In the genomic region with DNA sequence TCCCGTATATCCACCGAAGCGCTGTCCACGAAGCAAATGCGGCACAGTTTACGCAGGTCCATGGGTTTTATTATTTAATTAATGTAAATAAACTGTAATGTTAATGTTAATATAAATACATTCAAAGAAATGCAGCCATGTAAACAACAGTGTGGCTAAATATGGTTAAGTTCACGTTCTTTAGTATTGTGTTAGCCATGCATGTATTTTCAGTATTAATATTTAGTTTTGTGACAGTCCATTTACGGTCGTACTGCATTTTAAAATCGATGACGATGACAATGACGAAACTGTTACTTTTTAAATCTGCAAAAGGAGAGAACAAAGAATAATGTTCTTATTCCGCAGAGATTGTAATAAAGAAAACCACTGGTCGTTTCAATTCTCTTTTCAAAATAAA, we compare ENCODE assay signal across 1 fruit fly cellular context.
TF ChIP-seq lines count a peak whose summit lies in the region.

A gene (minus strand): TSS at position 163 of the 400 bp plus-strand sequence.

TF ChIP-seq in whole organism, embryonic, 481 proteins besides CTCF, POLR2A, EP300 and RAD21 (continued from another document):
- peak; percentile 97 for TF ChIP-seq stwl (tag; optimal IDR thresholded peaks at IDR 0.05; lab: Kevin White, UChicago)
- TF ChIP-seq bbx (GFP tag; IDR thresholded peaks at IDR 0.05; lab: Robert Waterston, UW; ENCODE audit: partially characterized antibody): peak; percentile 37; the same call in 1 of the 2 replicates
- TF ChIP-seq CG4328 (GFP tag; optimal IDR thresholded peaks at IDR 0.05; lab: Kevin White, UChicago): no peak
- TF ChIP-seq gsb-n (tag; optimal IDR thresholded peaks at IDR 0.05; lab: Kevin White, UChicago): peak; percentile 18
- TF ChIP-seq CG13624 (GFP tag; optimal IDR thresholded peaks at IDR 0.05; lab: Kevin White, UChicago): no peak
- peak; percentile 51 for TF ChIP-seq sens (GFP tag; lab: Kevin White, UChicago)
- TF ChIP-seq HLH4C (GFP tag; IDR thresholded peaks at IDR 0.05; lab: Robert Waterston, UW; ENCODE audit: partially characterized antibody): 0 out of 3 replicates have a peak, but pooled peaks have one; percentile 8
- peak; percentile 48 for TF ChIP-seq Bgb (GFP tag; IDR thresholded peaks at IDR 0.05; lab: Robert Waterston, UW; ENCODE audit: partially characterized antibody)
- no peak for TF ChIP-seq CG6689 (GFP tag; IDR thresholded peaks at IDR 0.05; lab: Robert Waterston, UW)
- peak; percentile 53 for TF ChIP-seq MESR4 (GFP tag; optimal IDR thresholded peaks at IDR 0.05; lab: Kevin White, UChicago)
- no peak for TF ChIP-seq yki (optimal IDR thresholded peaks at IDR 0.05; lab: Kevin White, UChicago)
- peak; percentile 13 for TF ChIP-seq CG2712 (tag; optimal IDR thresholded peaks at IDR 0.05; lab: Kevin White, UChicago)
- TF ChIP-seq Dref (GFP tag; IDR thresholded peaks at IDR 0.05; lab: Robert Waterston, UW): peak; percentile 71
- TF ChIP-seq sqz (GFP tag; optimal IDR thresholded peaks at IDR 0.05; lab: Kevin White, UChicago): no peak
- no peak for TF ChIP-seq ara (GFP tag; IDR thresholded peaks at IDR 0.05; lab: Robert Waterston, UW)
- TF ChIP-seq Blimp-1 (GFP tag; optimal IDR thresholded peaks at IDR 0.05; lab: Kevin White, UChicago): no peak
- TF ChIP-seq CG13287 (GFP tag; IDR thresholded peaks at IDR 0.05; lab: Robert Waterston, UW; ENCODE audit: partially characterized antibody): peak; percentile 41; the same call in 1 of the 2 replicates
- TF ChIP-seq pzg (GFP tag; optimal IDR thresholded peaks at IDR 0.05; lab: Kevin White, UChicago): peak; percentile 83
- TF ChIP-seq Hr39 (optimal IDR thresholded peaks at IDR 0.05; lab: Kevin White, UChicago): no peak
- peak; percentile 59 for TF ChIP-seq Lhr (GFP tag; optimal IDR thresholded peaks at IDR 0.05; lab: Kevin White, UChicago)
- TF ChIP-seq CG34224 (GFP tag; IDR thresholded peaks at IDR 0.05; lab: Robert Waterston, UW; ENCODE audit: partially characterized antibody): no peak
- no peak for TF ChIP-seq CG17912 (GFP tag; optimal IDR thresholded peaks at IDR 0.05; lab: Kevin White, UChicago)
- no peak for TF ChIP-seq odd (GFP tag; optimal IDR thresholded peaks at IDR 0.05; lab: Kevin White, UChicago)
- TF ChIP-seq CG17568 (GFP tag; optimal IDR thresholded peaks at IDR 0.05; lab: Kevin White, UChicago): no peak
- TF ChIP-seq CG10366 (GFP tag; IDR thresholded peaks at IDR 0.05; lab: Robert Waterston, UW): no peak
- TF ChIP-seq dati (GFP tag; IDR thresholded peaks at IDR 0.05; lab: Robert Waterston, UW): no peak
- peak; percentile 63 for TF ChIP-seq E2f2 (GFP tag; IDR thresholded peaks at IDR 0.05; lab: Robert Waterston, UW)
- no peak for TF ChIP-seq zfh1 (GFP tag; IDR thresholded peaks at IDR 0.05; lab: Robert Waterston, UW)
- TF ChIP-seq nmo (GFP tag; optimal IDR thresholded peaks at IDR 0.05; lab: Kevin White, UChicago): peak; percentile 19
- peak; percentile 46 for TF ChIP-seq Ets97D (GFP tag; optimal IDR thresholded peaks at IDR 0.05; lab: Kevin White, UChicago)
- peak; percentile 67 for TF ChIP-seq Vsx1 (GFP tag; optimal IDR thresholded peaks at IDR 0.05; lab: Kevin White, UChicago)
- peak; percentile 40 for TF ChIP-seq YL-1 (GFP tag; optimal IDR thresholded peaks at IDR 0.05; lab: Kevin White, UChicago)
- TF ChIP-seq gfzf (GFP tag; optimal IDR thresholded peaks at IDR 0.05; lab: Kevin White, UChicago): peak; percentile 83
- TF ChIP-seq CG10267 (tag; optimal IDR thresholded peaks at IDR 0.05; lab: Kevin White, UChicago): peak; percentile 23
- peak; percentile 19 for TF ChIP-seq zen (tag; optimal IDR thresholded peaks at IDR 0.05; lab: Kevin White, UChicago)
- peak; percentile 27 for TF ChIP-seq CG12659 (GFP tag; optimal IDR thresholded peaks at IDR 0.05; lab: Kevin White, UChicago)
- TF ChIP-seq lbe (GFP tag; optimal IDR thresholded peaks at IDR 0.05; lab: Kevin White, UChicago): peak; percentile 5
- no peak for TF ChIP-seq Mad (GFP tag; optimal IDR thresholded peaks at IDR 0.05; lab: Kevin White, UChicago)
- no peak for TF ChIP-seq ERR (GFP tag; optimal IDR thresholded peaks at IDR 0.05; lab: Kevin White, UChicago)
- TF ChIP-seq BEAF-32 (GFP tag; optimal IDR thresholded peaks at IDR 0.05; lab: Kevin White, UChicago): peak; percentile 33
- 0 out of 3 replicates have a peak, but pooled peaks have one; percentile 40 for TF ChIP-seq Opbp (GFP tag; IDR thresholded peaks at IDR 0.05; lab: Robert Waterston, UW; ENCODE audit: partially characterized antibody)
- peak; percentile 57 for TF ChIP-seq Dp (GFP tag; optimal IDR thresholded peaks at IDR 0.05; lab: Kevin White, UChicago)
